Worm (Caenorhabditis elegans) whole organism, L1 larva: ENCODE data around the gene T28A8.5.

Experiments
- C04F5.9 ChIP-seq: sonication (generic microtip); optimal IDR thresholded peaks from 2 replicates; lab custom pipeline; 2016; ENCODE audit warnings: missing genetic modification characterization, missing compliant biosample characterization
- C16A3.4 ChIP-seq: fragments of 150-350 bp; optimal IDR thresholded peaks from 2 replicates; lab custom pipeline; 2014; ENCODE audit warnings: missing biosample characterization, missing genetic modification characterization
- C34B4.2 ChIP-seq: sonication (generic microtip); optimal IDR thresholded peaks from 2 replicates; lab custom pipeline; 2017; ENCODE audit warnings: mild to moderate bottlenecking, missing genetic modification characterization, missing compliant biosample characterization
- F16B12.6 ChIP-seq: fragments of 150-350 bp; optimal IDR thresholded peaks from 2 replicates; lab custom pipeline; 2014; ENCODE audit warnings: missing biosample characterization, missing genetic modification characterization
- Y116A8C.19 ChIP-seq: sonication (generic microtip); optimal IDR thresholded peaks from 2 replicates; lab custom pipeline; 2016; ENCODE audit warnings: missing compliant biosample characterization, missing genetic modification characterization, borderline replicate concordance
- alr-1 ChIP-seq: fragments of 200-800 bp; sonication (Bioruptor generic); optimal IDR thresholded peaks from 2 replicates; lab custom pipeline; 2018; ENCODE audit warnings: borderline replicate concordance, mild to moderate bottlenecking, missing genetic modification characterization, missing compliant biosample characterization
- ama-1 ChIP-seq: fragments of 150-350 bp; optimal IDR thresholded peaks from 2 replicates; lab custom pipeline; 2014
- blmp-1 ChIP-seq: fragments of 150-350 bp; optimal IDR thresholded peaks from 2 replicates; lab custom pipeline; 2014; ENCODE audit warnings: missing biosample characterization, missing genetic modification characterization
- ceh-8 ChIP-seq: fragments of 200-800 bp; sonication (Bioruptor generic); optimal IDR thresholded peaks from 2 replicates; lab custom pipeline; 2018; ENCODE audit warnings: mild to moderate bottlenecking, missing genetic modification characterization, moderate library complexity, missing compliant biosample characterization
- ceh-82 ChIP-seq, 3 experiments: fragments of 150-350 bp in 1 of 3; sonication (generic microtip) in 2 of 3; optimal IDR thresholded peaks; 2 replicates each; lab custom pipeline; 2014 to 2017; ENCODE audit warnings: missing biosample characterization in 3 of 3, missing genetic modification characterization in 3 of 3
- ceh-88 ChIP-seq: fragments of 200-800 bp; sonication (Bioruptor generic); IDR thresholded peaks from 2 replicates; pipeline ENCODE4 v1.3.6; 2022; ENCODE audit warnings: missing genetic modification characterization, missing compliant biosample characterization
- ceh-90 ChIP-seq: sonication (generic microtip); optimal IDR thresholded peaks from 2 replicates; lab custom pipeline; 2016; ENCODE audit warnings: missing genetic modification characterization, missing compliant biosample characterization
- dsc-1 ChIP-seq: sonication (generic microtip); optimal IDR thresholded peaks from 2 replicates; lab custom pipeline; 2016; ENCODE audit warnings: mild to moderate bottlenecking, missing genetic modification characterization, missing compliant biosample characterization
- efl-1 ChIP-seq, 4 experiments: fragments of 150-350 bp; optimal IDR thresholded peaks in 3 of 4; peaks in 1 of 4; 1 replicate in 1 of 4; 2 replicates in 3 of 4; lab custom pipeline; 2014; ENCODE audit warnings: missing biosample characterization in 2 of 4, missing genetic modification characterization in 2 of 4, missing genetic modification reagents in 2 of 4
- efl-3 ChIP-seq: fragments of 200-800 bp; sonication (Bioruptor generic); optimal IDR thresholded peaks from 2 replicates; lab custom pipeline; 2018; ENCODE audit warnings: mild to moderate bottlenecking, missing genetic modification characterization, missing compliant biosample characterization
- elt-3 ChIP-seq, 6 experiments: fragments of 150-350 bp in 1 of 6; sonication (generic microtip); optimal IDR thresholded peaks; 2 replicates each; lab custom pipeline; 2017 to 2018; ENCODE audit warnings: missing biosample characterization in 6 of 6, missing genetic modification characterization in 6 of 6, inconsistent platforms in 1 of 6
- fkh-10 ChIP-seq: sonication (generic microtip); optimal IDR thresholded peaks from 2 replicates; lab custom pipeline; 2017; ENCODE audit warnings: missing biosample characterization, missing genetic modification reagents, missing genetic modification characterization
- fkh-4 ChIP-seq: sonication (generic microtip); optimal IDR thresholded peaks from 2 replicates; lab custom pipeline; 2016; ENCODE audit warnings: missing compliant biosample characterization, missing genetic modification characterization, borderline replicate concordance
- fkh-8 ChIP-seq: sonication (generic microtip); optimal IDR thresholded peaks from 2 replicates; lab custom pipeline; 2016; ENCODE audit warnings: mild to moderate bottlenecking, missing genetic modification characterization, missing compliant biosample characterization
- grh-1 ChIP-seq: fragments of 200-800 bp; sonication (Bioruptor generic); IDR thresholded peaks from 2 replicates; pipeline ENCODE4 v1.3.6; 2022; ENCODE audit warnings: missing genetic modification reagents, missing genetic modification characterization, missing compliant biosample characterization
- hlh-17 ChIP-seq: fragments of 200-800 bp; sonication (Bioruptor generic); optimal IDR thresholded peaks from 2 replicates; lab custom pipeline; 2018; ENCODE audit warnings: missing genetic modification characterization, mild to moderate bottlenecking, missing compliant biosample characterization, moderate library complexity, borderline replicate concordance
- hpl-2 ChIP-seq: fragments of 150-350 bp; optimal IDR thresholded peaks from 2 replicates; lab custom pipeline; 2014; ENCODE audit warnings: missing biosample characterization, missing genetic modification reagents, missing genetic modification characterization
- irx-1 ChIP-seq: sonication (generic microtip); optimal IDR thresholded peaks from 2 replicates; lab custom pipeline; 2016; ENCODE audit warnings: missing genetic modification characterization, missing compliant biosample characterization
- isw-1 ChIP-seq: fragments of 200-800 bp; sonication (Bioruptor generic); IDR thresholded peaks from 2 replicates; pipeline ENCODE4 v1.3.6; 2022; ENCODE audit warnings: missing genetic modification characterization, missing compliant biosample characterization
- jun-1 ChIP-seq: fragments of 150-350 bp; optimal IDR thresholded peaks from 2 replicates; lab custom pipeline; 2014; ENCODE audit warnings: missing biosample characterization, missing genetic modification reagents, missing genetic modification characterization
- lin-14 ChIP-seq: fragments of 200-800 bp; sonication (Bioruptor generic); optimal IDR thresholded peaks from 2 replicates; lab custom pipeline; 2018; ENCODE audit warnings: mild to moderate bottlenecking, missing genetic modification characterization, moderate library complexity, missing compliant biosample characterization
- lin-15B ChIP-seq: fragments of 150-350 bp; sonication (generic microtip); optimal IDR thresholded peaks from 3 replicates; lab custom pipeline; 2014; ENCODE audit warnings: missing biosample characterization, missing genetic modification characterization
- lir-3 ChIP-seq: sonication (generic microtip); optimal IDR thresholded peaks from 2 replicates; lab custom pipeline; 2016; ENCODE audit warnings: mild to moderate bottlenecking, missing genetic modification characterization, moderate library complexity, missing compliant biosample characterization; ENCODE audit not compliant: poor library complexity
- mdl-1 ChIP-seq, 2 experiments: fragments of 150-350 bp; optimal IDR thresholded peaks; 2 replicates each; lab custom pipeline; 2014 to 2017; ENCODE audit warnings: missing biosample characterization in 2 of 2, missing genetic modification characterization in 2 of 2, inconsistent platforms in 1 of 2
- mep-1 ChIP-seq: fragments of 150-350 bp; optimal IDR thresholded peaks from 2 replicates; lab custom pipeline; 2014; ENCODE audit warnings: missing biosample characterization, missing genetic modification characterization
- nhr-11 ChIP-seq: fragments of 150-350 bp; optimal IDR thresholded peaks from 2 replicates; lab custom pipeline; 2014; ENCODE audit warnings: missing biosample characterization, missing genetic modification characterization
- nhr-20 ChIP-seq: sonication (generic microtip); optimal IDR thresholded peaks from 2 replicates; lab custom pipeline; 2016; ENCODE audit warnings: mild to moderate bottlenecking, missing genetic modification characterization, missing compliant biosample characterization
- nhr-84 ChIP-seq: sonication (generic microtip); optimal IDR thresholded peaks from 2 replicates; lab custom pipeline; 2017; ENCODE audit warnings: missing biosample characterization, missing genetic modification characterization
- pax-3 ChIP-seq: fragments of 200-800 bp; sonication (Bioruptor generic); optimal IDR thresholded peaks from 2 replicates; lab custom pipeline; 2018; ENCODE audit warnings: mild to moderate bottlenecking, missing genetic modification characterization, moderate library complexity, missing compliant biosample characterization
- snu-23 ChIP-seq: sonication (generic microtip); optimal IDR thresholded peaks from 2 replicates; lab custom pipeline; 2016; ENCODE audit warnings: missing genetic modification characterization, missing compliant biosample characterization
- sox-4 ChIP-seq: sonication (generic microtip); optimal IDR thresholded peaks from 2 replicates; lab custom pipeline; 2016; ENCODE audit warnings: missing genetic modification characterization, missing compliant biosample characterization
- sup-37 ChIP-seq: fragments of 200-800 bp; sonication (Bioruptor generic); optimal IDR thresholded peaks from 2 replicates; lab custom pipeline; 2018; ENCODE audit warnings: mild to moderate bottlenecking, missing genetic modification characterization, missing compliant biosample characterization
- tlp-1 ChIP-seq: fragments of 150-350 bp; optimal IDR thresholded peaks from 2 replicates; lab custom pipeline; 2014; ENCODE audit warnings: missing biosample characterization, missing genetic modification characterization
- unc-30 ChIP-seq: sonication (generic microtip); optimal IDR thresholded peaks from 2 replicates; lab custom pipeline; 2017; ENCODE audit warnings: missing biosample characterization, missing genetic modification characterization
- unc-62 ChIP-seq: fragments of 150-350 bp; optimal IDR thresholded peaks from 2 replicates; lab custom pipeline; 2014; ENCODE audit warnings: missing biosample characterization, missing genetic modification reagents, missing genetic modification characterization
- vab-15 ChIP-seq: sonication (generic microtip); optimal IDR thresholded peaks from 2 replicates; lab custom pipeline; 2017; ENCODE audit warnings: missing genotype, mild to moderate bottlenecking, missing genetic modification characterization, missing compliant biosample characterization
- xbp-1 ChIP-seq: sonication (generic microtip); optimal IDR thresholded peaks from 2 replicates; lab custom pipeline; 2016; ENCODE audit warnings: missing genetic modification characterization, missing compliant biosample characterization
- zag-1 ChIP-seq: fragments of 150-350 bp; optimal IDR thresholded peaks from 2 replicates; lab custom pipeline; 2014; ENCODE audit warnings: missing biosample characterization, missing genetic modification characterization
- ztf-11 ChIP-seq, 2 experiments: sonication (generic microtip); optimal IDR thresholded peaks; 2 replicates each; lab custom pipeline; 2016 to 2017; ENCODE audit warnings: missing genetic modification characterization in 2 of 2, missing biosample characterization in 1 of 2, missing compliant biosample characterization in 1 of 2

Gene T28A8.5

ce11 chrIII:13548982-13549381 lies 47.6 kb downstream of the T28A8.5 start, which contains the start of gene mmad-1 (continued):
- TF ChIP-seq blmp-1 (tag; lab: Kevin White, UChicago) = peak; percentile 90
- TF ChIP-seq ama-1 (lab: Kevin White, UChicago) = peak; percentile 54
- peak; percentile 10 for TF ChIP-seq ceh-8 (GFP tag; lab: Kevin White, UChicago)
- peak in 2 of 3 experiments; percentile 19 to 51 for TF ChIP-seq ceh-82 (tag; optimal IDR thresholded peaks at IDR 0.05; lab: Kevin White, UChicago)
- no peak for TF ChIP-seq zag-1
- no peak for TF ChIP-seq tlp-1 (tag; lab: Kevin White, UChicago)
- TF ChIP-seq dsc-1 (tag; lab: Kevin White, UChicago) = peak; percentile 54
- no peak for TF ChIP-seq ceh-88 (GFP tag; lab: Robert Waterston, UW)
- peak; percentile 73 for TF ChIP-seq mep-1 (tag; lab: Kevin White, UChicago)
- TF ChIP-seq C34B4.2 (tag; lab: Kevin White, UChicago) = no peak
- TF ChIP-seq lin-14 (GFP tag; lab: Kevin White, UChicago) = peak; percentile 93
- no peak for TF ChIP-seq fkh-4 (tag; lab: Kevin White, UChicago)
- no peak for TF ChIP-seq sup-37 (GFP tag; lab: Kevin White, UChicago)
- TF ChIP-seq F16B12.6 (tag; lab: Kevin White, UChicago) = no peak
- peak; percentile 82 for TF ChIP-seq nhr-20 (tag; lab: Kevin White, UChicago)
- TF ChIP-seq elt-3 (tag; optimal IDR thresholded peaks at IDR 0.05; lab: Kevin White, UChicago) = peak in 2 of 6 experiments; percentile 23 to 88
- TF ChIP-seq nhr-11 (tag; lab: Kevin White, UChicago) = no peak
- TF ChIP-seq hlh-17 (GFP tag; lab: Kevin White, UChicago) = no peak
- TF ChIP-seq fkh-8 = peak; percentile 73
- TF ChIP-seq mdl-1 (tag; optimal IDR thresholded peaks at IDR 0.05; lab: Kevin White, UChicago) = peak in 1 of 2 experiments; percentile 73
- no peak for TF ChIP-seq efl-3 (GFP tag; lab: Kevin White, UChicago)
- TF ChIP-seq efl-1 (optimal IDR thresholded peaks at IDR 0.05; lab: Kevin White, UChicago) = peak; percentile 40 to 41
- peak; percentile 4 to 43 for TF ChIP-seq efl-1 (GFP tag; optimal IDR thresholded peaks at IDR 0.05 in 1 of 2; lab: Kevin White, UChicago)
- TF ChIP-seq isw-1 = no peak
- TF ChIP-seq ztf-11 (tag; optimal IDR thresholded peaks at IDR 0.05; lab: Kevin White, UChicago) = no peak
- TF ChIP-seq pax-3 (tag; lab: Kevin White, UChicago) = no peak
- TF ChIP-seq hpl-2 (GFP tag; lab: Kevin White, UChicago) = no peak
- no peak for TF ChIP-seq sox-4
- TF ChIP-seq irx-1 (tag; lab: Kevin White, UChicago) = no peak
- TF ChIP-seq xbp-1 (tag; lab: Kevin White, UChicago) = peak; percentile 25
- no peak for TF ChIP-seq unc-62
- TF ChIP-seq C16A3.4 (tag; lab: Kevin White, UChicago) = no peak
- no peak for TF ChIP-seq lir-3 (tag; lab: Kevin White, UChicago)
- no peak for TF ChIP-seq fkh-10 (GFP tag; lab: Kevin White, UChicago)
- TF ChIP-seq C04F5.9 = no peak
- no peak for TF ChIP-seq alr-1 (tag; lab: Kevin White, UChicago)
- TF ChIP-seq grh-1 (GFP tag; lab: Robert Waterston, UW) = no peak
- no peak for TF ChIP-seq jun-1 (tag; lab: Kevin White, UChicago)
- no peak for TF ChIP-seq unc-30 (tag; lab: Kevin White, UChicago)
- no peak for TF ChIP-seq vab-15 (tag; lab: Kevin White, UChicago)
- no peak for TF ChIP-seq nhr-84

ce11 chrIII:13549960-13550359 lies 48.5 kb downstream of the T28A8.5 start:
- TF ChIP-seq lin-15B (no peak), xbp-1 (tag; lab: Kevin White, UChicago) (no peak), ceh-90 (no peak), snu-23 (GFP tag; lab: Kevin White, UChicago) (peak; percentile 21), Y116A8C.19 (tag; lab: Kevin White, UChicago) (no peak), nhr-84 (no peak)
